Worm (Caenorhabditis elegans): Measurements from ENCODE around the gene cest-9.1.

Gene cest-9.1

DNA sequence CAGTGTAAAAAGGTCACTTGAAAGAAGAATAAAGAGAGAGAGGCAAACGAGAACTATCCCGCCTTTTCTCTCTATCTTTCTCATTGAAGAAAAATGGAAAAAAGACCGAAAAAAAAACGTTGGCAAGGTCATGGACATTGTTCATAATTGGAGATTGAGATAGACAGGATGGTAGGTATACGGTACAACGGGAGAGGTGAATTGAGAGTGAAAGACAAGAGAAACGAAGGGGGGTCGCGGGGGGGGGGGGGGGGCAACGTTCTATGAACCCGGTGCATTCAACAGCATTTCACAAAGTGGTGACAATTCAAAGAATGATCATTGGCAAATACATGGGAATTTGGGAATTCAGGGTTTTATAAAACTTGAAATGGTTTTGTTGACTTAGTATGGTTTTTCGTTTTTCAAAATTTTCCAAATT lies 49.1 kb upstream of the cest-9.1 start:
- TF ChIP-seq crh-2 (tag; optimal IDR thresholded peaks at IDR 0.05) (peak; percentile 45), lin-13 (GFP tag; optimal IDR thresholded peaks at IDR 0.05) (no peak), sma-3 (GFP tag; optimal IDR thresholded peaks at IDR 0.05) (no peak), ceh-16 (tag; optimal IDR thresholded peaks at IDR 0.05) (no peak), nhr-25 (tag; optimal IDR thresholded peaks at IDR 0.05) (peak; percentile 68)

DNA sequence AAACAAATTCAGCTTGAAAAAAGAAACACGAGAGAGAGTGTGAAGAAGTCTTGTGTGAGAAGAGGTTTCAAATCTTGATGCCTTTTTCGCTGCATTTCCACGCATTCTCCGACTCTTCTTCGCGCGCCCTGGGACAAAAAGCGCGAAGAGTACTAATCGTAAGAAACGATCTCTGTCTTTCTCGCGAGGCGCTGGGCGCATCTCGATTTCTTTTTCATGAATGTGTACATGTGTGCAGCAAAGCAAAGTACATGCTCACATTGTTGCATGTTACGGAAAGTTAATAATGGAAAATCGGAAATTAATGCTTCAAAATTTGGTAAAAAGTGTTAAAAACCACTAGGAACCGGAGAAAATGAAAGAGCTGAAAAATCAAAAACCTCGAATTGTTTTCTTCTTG lies 48.5 kb upstream of the cest-9.1 start:
- no peak for TF ChIP-seq fos-1 (tag; optimal IDR thresholded peaks at IDR 0.05)
- TF ChIP-seq sem-4 (tag; optimal IDR thresholded peaks at IDR 0.05) = peak; percentile 21
- TF ChIP-seq unc-55 (GFP tag; optimal IDR thresholded peaks at IDR 0.05) = peak; percentile 3

DNA sequence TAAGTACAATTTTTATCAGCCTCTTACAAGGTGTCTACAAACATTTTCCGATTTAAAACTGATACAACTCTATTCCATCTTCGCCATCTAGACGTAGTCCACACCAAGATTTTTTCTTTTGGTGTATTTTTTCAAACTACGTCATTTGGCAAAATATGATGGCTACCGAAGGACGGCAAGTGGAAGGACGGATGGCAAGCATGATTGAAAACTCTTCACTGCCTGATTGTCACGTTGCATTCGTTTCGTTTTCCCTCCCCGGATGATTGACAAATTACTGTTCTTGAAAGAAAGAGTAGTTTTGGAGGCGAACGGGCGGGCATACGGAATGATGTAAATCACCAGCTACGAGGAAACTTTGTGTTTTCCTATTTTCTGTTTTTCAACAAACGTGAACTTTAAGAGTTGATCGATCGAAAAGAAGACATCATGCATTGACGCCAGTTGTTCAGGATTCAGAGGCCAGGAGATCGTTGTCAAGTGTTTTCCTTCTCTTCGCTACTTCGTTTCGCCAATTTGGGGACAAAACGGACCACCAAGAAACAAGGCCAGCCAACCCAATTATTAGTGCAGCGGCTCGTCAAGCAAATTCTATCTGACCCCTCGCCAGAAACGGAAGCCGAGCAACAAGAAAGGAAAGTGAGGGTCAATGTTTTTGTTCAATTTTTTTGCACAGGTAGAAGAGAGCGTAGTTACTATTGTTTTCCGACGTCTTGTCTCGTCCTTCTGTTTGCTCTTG lies 47.5 kb upstream of the cest-9.1 start:
- TF ChIP-seq nhr-6 (tag; optimal IDR thresholded peaks at IDR 0.05) (no peak), R02D3.7 (tag; optimal IDR thresholded peaks at IDR 0.05) (no peak), mbf-1 (tag; optimal IDR thresholded peaks at IDR 0.05) (no peak), ceh-82 (tag; optimal IDR thresholded peaks at IDR 0.05) (no peak), crh-2 (tag; optimal IDR thresholded peaks at IDR 0.05) (peak; percentile 5), sma-9 (GFP tag; optimal IDR thresholded peaks at IDR 0.05) (no peak), sma-9 (tag; optimal IDR thresholded peaks at IDR 0.05) (no peak), elt-1 (tag; optimal IDR thresholded peaks at IDR 0.05) (no peak), peb-1 (tag; optimal IDR thresholded peaks at IDR 0.05) (no peak), ztf-4 (tag; optimal IDR thresholded peaks at IDR 0.05) (no peak), sma-3 (GFP tag; optimal IDR thresholded peaks at IDR 0.05) (no peak), dmd-4 (tag; optimal IDR thresholded peaks at IDR 0.05) (no peak), aly-2 (tag; optimal IDR thresholded peaks at IDR 0.05) (no peak), nhr-25 (tag; optimal IDR thresholded peaks at IDR 0.05) (peak; percentile 62), elt-3 (tag; optimal IDR thresholded peaks at IDR 0.05) (no peak), sem-4 (tag; optimal IDR thresholded peaks at IDR 0.05) (peak; percentile 27), skn-1 (tag; optimal IDR thresholded peaks at IDR 0.05) (no peak), zag-1 (tag; optimal IDR thresholded peaks at IDR 0.05) (no peak), lin-11 (tag; optimal IDR thresholded peaks at IDR 0.05) (no peak), nhr-129 (tag; optimal IDR thresholded peaks at IDR 0.05) (no peak), nhr-77 (tag; optimal IDR thresholded peaks at IDR 0.05) (no peak), ceh-16 (tag; optimal IDR thresholded peaks at IDR 0.05) (no peak), alr-1 (tag; optimal IDR thresholded peaks at IDR 0.05) (no peak), unc-39 (tag; optimal IDR thresholded peaks at IDR 0.05) (no peak), egl-27 (tag; optimal IDR thresholded peaks at IDR 0.05) (no peak), mab-5 (tag; optimal IDR thresholded peaks at IDR 0.05) (no peak), lsy-2 (tag; optimal IDR thresholded peaks at IDR 0.05) (peak in 1 of 2 experiments; percentile 7), nhr-12 (tag; optimal IDR thresholded peaks at IDR 0.05) (no peak), nhr-10 (tag; optimal IDR thresholded peaks at IDR 0.05) (no peak), F13H6.1 (tag; optimal IDR thresholded peaks at IDR 0.05) (no peak), mdl-1 (tag; optimal IDR thresholded peaks at IDR 0.05) (no peak), ZK546.5 (tag; optimal IDR thresholded peaks at IDR 0.05) (no peak), blmp-1 (tag; optimal IDR thresholded peaks at IDR 0.05; ENCODE audit: insufficient read depth) (no peak), lin-13 (GFP tag; optimal IDR thresholded peaks at IDR 0.05) (no peak), Y55F3AM.14 (GFP tag; optimal IDR thresholded peaks at IDR 0.05) (no peak), unc-62 (GFP tag; optimal IDR thresholded peaks at IDR 0.05) (no peak), nhr-237 (tag; optimal IDR thresholded peaks at IDR 0.05) (no peak), ama-1 (optimal IDR thresholded peaks at IDR 0.05) (no peak), fos-1 (tag; optimal IDR thresholded peaks at IDR 0.05) (no peak), nhr-21 (tag; optimal IDR thresholded peaks at IDR 0.05) (no peak), nhr-11 (tag; optimal IDR thresholded peaks at IDR 0.05) (no peak), ztf-1 (GFP tag; conservative IDR thresholded peaks at IDR 0.05) (no peak), C34F6.9 (tag; optimal IDR thresholded peaks at IDR 0.05) (peak; percentile 13), gmeb-1 (tag; optimal IDR thresholded peaks at IDR 0.05) (no peak), ztf-11 (tag; optimal IDR thresholded peaks at IDR 0.05) (no peak), unc-55 (GFP tag; optimal IDR thresholded peaks at IDR 0.05) (no peak)

Data from whole organism, L2 larva.